Fruit fly (Drosophila melanogaster) whole organism, embryonic: Measurements from ENCODE around the gene CaMKI.
A peak's percentile ranks its signal among the peaks of the same experiment; 100 is the strongest.

ENCODE experiments used
- Atf6 ChIP-seq: fragments of 200-800 bp; sonication (Bioruptor generic); IDR thresholded peaks from 2 replicates; pipeline ENCODE4 v1.3.6; 2022; ENCODE audit warnings: missing biosample characterization, missing genetic modification characterization
- B-H1 ChIP-seq: fragments of 200-800 bp; sonication (Bioruptor generic); IDR thresholded peaks from 3 replicates; pipeline ENCODE4 v1.3.6; 2022; ENCODE audit warnings: missing biosample characterization, missing genetic modification characterization
- BEAF-32 ChIP-seq: fragments of 200-800 bp; sonication (Bioruptor generic); optimal IDR thresholded peaks from 3 replicates; lab custom pipeline; 2017; ENCODE audit warnings: missing biosample characterization, missing genetic modification characterization, mild to moderate bottlenecking, moderate library complexity, missing genetic modification reagents
- CG1024 ChIP-seq: fragments of 200-800 bp; sonication (Bioruptor generic); IDR thresholded peaks from 2 replicates; pipeline ENCODE4 v1.3.6; 2022; ENCODE audit warnings: missing biosample characterization, missing genetic modification characterization
- CG10321 ChIP-seq: fragments of 200-800 bp; sonication (Bioruptor generic); IDR thresholded peaks from 2 replicates; pipeline ENCODE4 v1.3.6; 2022; ENCODE audit warnings: missing biosample characterization, missing genetic modification characterization
- CG11093 ChIP-seq: fragments of 200-800 bp; sonication (Bioruptor generic); IDR thresholded peaks from 3 replicates; pipeline ENCODE4 v1.3.6; 2022; ENCODE audit warnings: missing biosample characterization, missing genetic modification characterization
- CG11723 ChIP-seq: fragments of 200-800 bp; sonication (Bioruptor generic); optimal IDR thresholded peaks from 2 replicates; lab custom pipeline; 2017; ENCODE audit warnings: missing biosample characterization, mild to moderate bottlenecking, missing genetic modification characterization
- CG14050 ChIP-seq: fragments of 200-800 bp; sonication (Bioruptor generic); IDR thresholded peaks from 3 replicates; pipeline ENCODE4 v1.3.6; 2022; ENCODE audit warnings: missing biosample characterization, missing genetic modification characterization
- CG14667 ChIP-seq: fragments of 200-800 bp; sonication (Bioruptor generic); IDR thresholded peaks from 2 replicates; pipeline ENCODE4 v1.3.6; 2022; ENCODE audit warnings: missing biosample characterization, missing genetic modification characterization
- CG14710 ChIP-seq: fragments of 200-800 bp; sonication (Bioruptor generic); optimal IDR thresholded peaks from 3 replicates; lab custom pipeline; 2019; ENCODE audit warnings: missing biosample characterization, mild to moderate bottlenecking, missing genetic modification characterization, moderate library complexity
- CG15601 ChIP-seq: fragments of 200-800 bp; sonication (Bioruptor generic); optimal IDR thresholded peaks from 3 replicates; lab custom pipeline; 2019; ENCODE audit warnings: missing biosample characterization, mild to moderate bottlenecking, missing genetic modification characterization, moderate library complexity
- CG1603 ChIP-seq: fragments of 200-800 bp; sonication (Bioruptor generic); optimal IDR thresholded peaks from 2 replicates; lab custom pipeline; 2019; ENCODE audit warnings: missing biosample characterization, mild to moderate bottlenecking, missing genetic modification characterization, moderate library complexity
- CG18619 ChIP-seq: fragments of 200-800 bp; sonication (Bioruptor generic); optimal IDR thresholded peaks from 3 replicates; lab custom pipeline; 2017; ENCODE audit warnings: missing biosample characterization, mild to moderate bottlenecking, missing genetic modification characterization
- CG2875 ChIP-seq: fragments of 200-800 bp; sonication (Bioruptor generic); optimal IDR thresholded peaks from 2 replicates; lab custom pipeline; 2017; ENCODE audit warnings: missing biosample characterization, mild to moderate bottlenecking, missing genetic modification characterization, missing genetic modification reagents
- CG32767 ChIP-seq: fragments of 200-800 bp; sonication (Bioruptor generic); IDR thresholded peaks from 2 replicates; pipeline ENCODE4 v1.3.6; 2022; ENCODE audit warnings: missing biosample characterization, missing genetic modification characterization
- CG33557 ChIP-seq: fragments of 200-800 bp; sonication (Bioruptor generic); optimal IDR thresholded peaks from 2 replicates; lab custom pipeline; 2019; ENCODE audit warnings: missing biosample characterization, mild to moderate bottlenecking, missing genetic modification characterization, moderate library complexity
- CG3407 ChIP-seq: fragments of 200-800 bp; sonication (Bioruptor generic); optimal IDR thresholded peaks from 2 replicates; lab custom pipeline; 2018; ENCODE audit warnings: missing biosample characterization, mild to moderate bottlenecking, missing genetic modification characterization
- CG34224 ChIP-seq: fragments of 200-800 bp; sonication (Bioruptor generic); IDR thresholded peaks from 3 replicates; pipeline ENCODE4 v1.3.6; 2022; ENCODE audit warnings: missing biosample characterization, missing genetic modification characterization; ENCODE audit not compliant: partially characterized antibody
- CG4617 ChIP-seq: fragments of 200-800 bp; sonication (Bioruptor generic); optimal IDR thresholded peaks from 3 replicates; lab custom pipeline; 2016; ENCODE audit warnings: missing biosample characterization, missing genetic modification characterization, borderline replicate concordance
- CG4820 ChIP-seq: fragments of 200-800 bp; sonication (Bioruptor generic); optimal IDR thresholded peaks from 3 replicates; lab custom pipeline; 2016; ENCODE audit warnings: missing biosample characterization, missing genetic modification characterization
- CG5245 ChIP-seq: fragments of 200-800 bp; sonication (Bioruptor generic); optimal IDR thresholded peaks from 3 replicates; lab custom pipeline; 2016; ENCODE audit warnings: missing biosample characterization, missing genetic modification characterization
- CG6254 ChIP-seq: fragments of 200-800 bp; sonication (Bioruptor generic); optimal IDR thresholded peaks from 3 replicates; lab custom pipeline; 2017; ENCODE audit warnings: mild to moderate bottlenecking, missing biosample characterization, missing genetic modification reagents, missing genetic modification characterization
- CG7963 ChIP-seq: fragments of 200-800 bp; sonication (Bioruptor generic); IDR thresholded peaks from 3 replicates; pipeline ENCODE4 v1.3.6; 2022; ENCODE audit warnings: missing biosample characterization, missing genetic modification characterization; ENCODE audit not compliant: partially characterized antibody
- CG8290 ChIP-seq, 3 experiments: fragments of 200-800 bp; sonication (Bioruptor generic); optimal IDR thresholded peaks; 2 replicates each; lab custom pipeline; 2016 to 2019; ENCODE audit warnings: missing biosample characterization in 3 of 3, missing genetic modification characterization in 3 of 3, mild to moderate bottlenecking in 2 of 3, moderate library complexity in 1 of 3
- CG8765 ChIP-seq: fragments of 200-800 bp; sonication (Bioruptor generic); IDR thresholded peaks from 2 replicates; pipeline ENCODE4 v1.3.6; 2022; ENCODE audit warnings: missing biosample characterization, missing genetic modification characterization
- CG9215 ChIP-seq: fragments of 200-800 bp; sonication (Bioruptor generic); IDR thresholded peaks from 2 replicates; pipeline ENCODE4 v1.3.6; 2022; ENCODE audit warnings: missing biosample characterization, missing genetic modification characterization
- E2f1 ChIP-seq: fragments of 200-800 bp; sonication (Bioruptor generic); IDR thresholded peaks from 2 replicates; pipeline ENCODE4 v1.3.6; 2022; ENCODE audit warnings: missing biosample characterization, missing genetic modification characterization
- Eip74EF ChIP-seq, 2 experiments: fragments of 200-800 bp in 1 of 2; fragments of >200 bp in 1 of 2; sonication (Bioruptor generic) in 1 of 2; optimal IDR thresholded peaks; 2 replicates each; lab custom pipeline; 2017 to 2019; ENCODE audit warnings: missing biosample characterization in 2 of 2, missing genetic modification characterization in 2 of 2, mild to moderate bottlenecking in 1 of 2, moderate library complexity in 1 of 2
- H15 ChIP-seq: fragments of 200-800 bp; sonication (Bioruptor generic); IDR thresholded peaks from 3 replicates; pipeline ENCODE4 v1.3.6; 2022; ENCODE audit warnings: missing biosample characterization, missing genetic modification characterization
- Hr3 ChIP-seq: fragments of 200-800 bp; sonication (Bioruptor generic); optimal IDR thresholded peaks from 3 replicates; lab custom pipeline; 2016; ENCODE audit warnings: missing biosample characterization, missing genetic modification characterization
- Scr ChIP-seq: fragments of 200-800 bp; sonication (Bioruptor generic); IDR thresholded peaks from 2 replicates; pipeline ENCODE4 v1.3.6; 2022; ENCODE audit warnings: missing biosample characterization, missing genetic modification characterization; ENCODE audit not compliant: partially characterized antibody
- Side ChIP-seq: fragments of 200-800 bp; sonication (Bioruptor generic); optimal IDR thresholded peaks from 2 replicates; lab custom pipeline; 2016; ENCODE audit warnings: missing biosample characterization, missing genetic modification characterization
- Sry-β ChIP-seq: fragments of 200-800 bp; sonication (Bioruptor generic); optimal IDR thresholded peaks from 2 replicates; lab custom pipeline; 2018; ENCODE audit warnings: missing biosample characterization, mild to moderate bottlenecking, missing genetic modification characterization, moderate library complexity
- Stat92E ChIP-seq, 3 experiments: fragments of >200 bp in 2 of 3; fragments of 200-800 bp in 1 of 3; sonication (Bioruptor generic) in 1 of 3; optimal IDR thresholded peaks; 2 replicates each; lab custom pipeline; 2017 to 2019; ENCODE audit warnings: missing biosample characterization in 3 of 3, missing genetic modification characterization in 3 of 3, mild to moderate bottlenecking in 1 of 3, moderate library complexity in 1 of 3
- Vsx1 ChIP-seq: fragments of 200-800 bp; sonication (Bioruptor generic); optimal IDR thresholded peaks from 2 replicates; lab custom pipeline; 2017; ENCODE audit warnings: missing biosample characterization, mild to moderate bottlenecking, missing genetic modification characterization, missing genetic modification reagents
- bcd ChIP-seq: fragments of 200-800 bp; sonication (Bioruptor generic); optimal IDR thresholded peaks from 2 replicates; lab custom pipeline; 2017; ENCODE audit warnings: missing biosample characterization, mild to moderate bottlenecking, missing genetic modification characterization
- chif ChIP-seq, 2 experiments: fragments of 200-800 bp; sonication (Bioruptor generic); optimal IDR thresholded peaks; 3 replicates each; lab custom pipeline; 2016; ENCODE audit warnings: missing biosample characterization in 2 of 2, missing genetic modification characterization in 2 of 2
- dysf ChIP-seq: fragments of 200-800 bp; sonication (Bioruptor generic); IDR thresholded peaks from 3 replicates; pipeline ENCODE4 v1.3.6; 2022; ENCODE audit warnings: missing biosample characterization, missing genetic modification characterization
- gem ChIP-seq: fragments of 200-800 bp; sonication (Bioruptor generic); optimal IDR thresholded peaks from 2 replicates; lab custom pipeline; 2019; ENCODE audit warnings: missing biosample characterization, mild to moderate bottlenecking, missing genetic modification characterization, moderate library complexity
- grau ChIP-seq: fragments of 200-800 bp; optimal IDR thresholded peaks from 3 replicates; lab custom pipeline; 2019; ENCODE audit warnings: missing biosample characterization, mild to moderate bottlenecking, missing genetic modification characterization, moderate library complexity
- h ChIP-seq: fragments of >200 bp; optimal IDR thresholded peaks from 2 replicates; lab custom pipeline; 2017
- hb ChIP-seq: fragments of 200-800 bp; sonication (Bioruptor generic); IDR thresholded peaks from 3 replicates; pipeline ENCODE4 v1.3.6; 2022; ENCODE audit warnings: missing biosample characterization, missing genetic modification characterization; ENCODE audit not compliant: partially characterized antibody
- lola ChIP-seq, 3 experiments: fragments of >200 bp in 2 of 3; fragments of 200-800 bp in 1 of 3; sonication (Bioruptor generic) in 1 of 3; optimal IDR thresholded peaks; 2 replicates each; lab custom pipeline; 2017 to 2019; ENCODE audit warnings: missing biosample characterization in 3 of 3, missing genetic modification characterization in 3 of 3, mild to moderate bottlenecking in 1 of 3, moderate library complexity in 1 of 3
- pho ChIP-seq: fragments of 200-800 bp; sonication (Bioruptor generic); optimal IDR thresholded peaks from 2 replicates; lab custom pipeline; 2016; ENCODE audit warnings: missing biosample characterization, missing genetic modification characterization
- pum ChIP-seq: fragments of 200-800 bp; sonication (Bioruptor generic); optimal IDR thresholded peaks from 2 replicates; lab custom pipeline; 2016; ENCODE audit warnings: missing biosample characterization, missing genetic modification characterization
- pzg ChIP-seq: fragments of 200-800 bp; sonication (Bioruptor generic); optimal IDR thresholded peaks from 3 replicates; lab custom pipeline; 2018; ENCODE audit warnings: missing biosample characterization, mild to moderate bottlenecking, missing genetic modification characterization, moderate library complexity
- sim ChIP-seq: fragments of 200-800 bp; sonication (Bioruptor generic); IDR thresholded peaks from 2 replicates; pipeline ENCODE4 v1.3.6; 2022; ENCODE audit warnings: missing biosample characterization, missing genetic modification characterization
- sima ChIP-seq: fragments of 200-800 bp; sonication (Bioruptor generic); optimal IDR thresholded peaks from 2 replicates; lab custom pipeline; 2016; ENCODE audit warnings: missing biosample characterization, missing genetic modification characterization
- sna ChIP-seq: fragments of 200-800 bp; sonication (Bioruptor generic); IDR thresholded peaks from 2 replicates; pipeline ENCODE4 v1.3.6; 2022; ENCODE audit warnings: missing biosample characterization, missing genetic modification characterization; ENCODE audit not compliant: partially characterized antibody

Gene CaMKI

DNA sequence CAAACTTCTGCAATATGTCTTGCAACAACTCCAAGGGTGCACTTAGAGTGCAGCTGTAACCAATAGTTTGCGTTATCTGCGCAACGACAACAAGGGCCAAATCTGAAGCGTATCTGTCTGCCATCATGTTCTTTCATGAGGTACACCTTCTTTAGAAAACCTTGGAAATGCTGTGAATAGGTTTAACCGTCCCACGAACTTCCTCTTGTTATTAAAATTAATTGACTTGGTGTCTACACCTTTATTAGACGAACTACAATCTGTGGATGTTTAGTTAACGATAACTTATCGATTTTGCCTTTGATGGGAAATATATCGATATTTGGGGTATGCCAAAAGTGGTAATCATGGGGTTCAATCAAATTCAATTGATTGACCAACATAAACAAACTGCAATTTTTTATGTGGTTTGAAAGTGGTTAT is 21.2 kb downstream of the CaMKI start, which contains the start of gene Taf3 (continued):
- TF ChIP-seq Atf6 (no peak), CG2875 (GFP tag; lab: Kevin White, UChicago) (no peak), CG5245 (no peak), lola (GFP tag; optimal IDR thresholded peaks at IDR 0.05; lab: Kevin White, UChicago) (no peak), sim (GFP tag; lab: Robert Waterston, UW) (no peak), CG3407 (no peak), CG6254 (GFP tag; lab: Kevin White, UChicago) (no peak), CG11093 (no peak), h (lab: Kevin White, UChicago) (no peak), E2f1 (GFP tag; lab: Robert Waterston, UW) (no peak), CG33557 (GFP tag; lab: Kevin White, UChicago) (no peak), bcd (GFP tag; lab: Kevin White, UChicago) (no peak), sima (GFP tag; lab: Kevin White, UChicago) (no peak), CG15601 (tag; lab: Kevin White, UChicago) (peak; percentile 80), B-H1 (GFP tag; lab: Robert Waterston, UW) (no peak), CG18619 (GFP tag; lab: Kevin White, UChicago) (no peak), Stat92E (GFP tag; optimal IDR thresholded peaks at IDR 0.05; lab: Kevin White, UChicago) (peak in 1 of 3 experiments; percentile 46), CG4617 (peak; percentile 59), CG11723 (GFP tag; lab: Kevin White, UChicago) (peak; percentile 41), chif (GFP tag; optimal IDR thresholded peaks at IDR 0.05; lab: Kevin White, UChicago) (no peak)

DNA sequence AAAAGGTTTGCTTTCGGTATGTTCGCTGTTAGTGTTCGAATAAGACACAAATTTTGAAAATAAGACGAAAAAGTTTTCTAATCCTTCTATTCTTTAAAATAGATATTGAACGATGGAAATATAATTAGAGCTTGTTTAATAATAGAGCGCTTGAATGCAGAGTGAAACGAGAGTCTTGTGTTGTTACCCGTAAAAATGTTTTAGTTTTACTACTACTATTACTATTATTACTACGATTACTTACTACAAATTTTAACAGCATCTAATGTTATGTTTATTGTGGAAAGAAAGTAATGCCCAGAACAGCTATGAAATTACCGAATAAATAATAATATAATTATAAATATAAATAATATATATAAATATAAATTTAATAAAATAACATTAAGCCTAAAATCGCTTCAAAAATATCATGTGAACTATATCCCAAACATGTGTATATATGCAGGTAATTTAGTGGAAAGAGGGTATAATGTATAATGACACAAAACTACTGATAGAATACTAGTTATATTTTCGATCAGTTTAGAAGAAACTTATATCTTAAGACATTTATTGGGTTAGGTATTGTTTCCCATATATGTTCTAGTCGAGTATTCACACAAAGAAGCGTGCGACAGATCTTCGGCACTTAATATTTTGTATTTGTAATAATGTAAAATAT is 21.8 kb downstream of the CaMKI start, which contains the start of gene CG33941:
CG33941 (plus strand) TSS at position 522 of the 664 bp plus-strand sequence.
- TF ChIP-seq grau (tag; lab: Kevin White, UChicago) (no peak), Sry-β (GFP tag; lab: Kevin White, UChicago) (no peak), gem (tag; lab: Kevin White, UChicago) (peak; percentile 9), CG8765 (GFP tag; lab: Robert Waterston, UW) (no peak), CG32767 (GFP tag; lab: Robert Waterston, UW) (no peak), hb (GFP tag; lab: Robert Waterston, UW) (no peak), Side (GFP tag; lab: Kevin White, UChicago) (no peak), CG14667 (GFP tag; lab: Robert Waterston, UW) (no peak), Hr3 (GFP tag; lab: Kevin White, UChicago) (peak; percentile 19), Eip74EF (GFP tag; optimal IDR thresholded peaks at IDR 0.05; lab: Kevin White, UChicago) (peak in 1 of 2 experiments; percentile 49), sna (GFP tag; lab: Robert Waterston, UW) (no peak), Vsx1 (no peak), pum (no peak), pho (GFP tag; lab: Kevin White, UChicago) (no peak), CG8290 (GFP tag; optimal IDR thresholded peaks at IDR 0.05; lab: Kevin White, UChicago) (no peak), CG8290 (tag; optimal IDR thresholded peaks at IDR 0.05; lab: Kevin White, UChicago) (no peak), CG10321 (GFP tag; lab: Robert Waterston, UW) (no peak), H15 (no peak), BEAF-32 (GFP tag; lab: Kevin White, UChicago) (peak; percentile 35), CG4820 (GFP tag; lab: Kevin White, UChicago) (no peak), CG1603 (tag; lab: Kevin White, UChicago) (peak; percentile 57), pzg (GFP tag; lab: Kevin White, UChicago) (no peak), dysf (no peak), CG7963 (GFP tag; lab: Robert Waterston, UW) (no peak), CG14710 (tag; lab: Kevin White, UChicago) (no peak), CG9215 (GFP tag; lab: Robert Waterston, UW) (no peak), CG34224 (GFP tag; lab: Robert Waterston, UW) (no peak), CG14050 (no peak), Scr (GFP tag; lab: Robert Waterston, UW) (no peak), CG1024 (GFP tag; lab: Robert Waterston, UW) (peak; percentile 93; the same call in 1 of the 2 replicates)
